Worm (Caenorhabditis elegans): ENCODE measurements around the gene idpc-4.

DNA sequence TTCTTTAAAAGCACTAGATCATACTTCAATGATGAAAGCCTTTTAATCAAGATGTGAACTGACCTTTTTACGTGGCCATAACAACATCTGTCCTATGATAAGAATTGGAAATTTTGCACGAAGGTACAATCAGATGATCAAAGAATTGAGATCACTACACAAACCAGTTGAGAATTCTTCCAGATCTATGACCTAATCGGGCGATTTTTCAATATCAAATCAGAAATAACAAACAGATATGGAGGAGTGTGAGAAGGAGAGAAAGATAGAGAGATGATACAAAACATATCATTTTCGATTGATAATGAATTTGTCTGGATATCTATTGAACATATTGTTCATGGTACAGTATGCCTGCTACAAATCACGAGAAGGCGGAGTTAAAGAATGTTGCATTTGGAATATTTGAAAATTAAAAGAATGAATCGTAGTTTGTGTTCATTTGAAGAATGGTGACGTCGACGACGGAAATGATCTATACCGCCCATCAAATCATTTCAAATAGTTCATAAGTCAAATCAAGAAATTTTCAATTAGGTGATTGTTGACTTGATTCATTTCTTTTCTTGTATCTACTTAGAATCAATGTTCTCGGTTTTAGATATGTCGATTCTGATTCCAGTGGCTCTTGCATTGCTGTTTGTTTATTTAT lies 29.1 kb downstream of the idpc-4 start, which contains the start of gene cyp-29A4:
- TF ChIP-seq klf-2 (GFP tag; conservative IDR thresholded peaks at IDR 0.05) (no peak), flt-1 (GFP tag; IDR thresholded peaks at IDR 0.05) (no peak), tab-1 (GFP tag; IDR thresholded peaks at IDR 0.05) (no peak), ztf-23 (GFP tag; IDR thresholded peaks at IDR 0.05) (no peak), ztf-29 (GFP tag; IDR thresholded peaks at IDR 0.05) (no peak), ref-1 (GFP tag; conservative IDR thresholded peaks at IDR 0.05) (no peak), cog-1 (tag; optimal IDR thresholded peaks at IDR 0.05) (no peak), T22C8.4 (GFP tag; IDR thresholded peaks at IDR 0.05) (no peak)

Measured in whole organism, midembryonic.